Worm (Caenorhabditis elegans) whole organism, L3 larva: Measurements from ENCODE around the gene F45E4.5.

ENCODE experiments used
- ama-1 ChIP-seq: fragments of 150-350 bp; optimal IDR thresholded peaks from 2 replicates; lab custom pipeline; 2018
- ceh-16 ChIP-seq: sonication (generic microtip); optimal IDR thresholded peaks from 2 replicates; lab custom pipeline; 2017; ENCODE audit warnings: missing biosample characterization, missing genetic modification characterization
- elt-2 ChIP-seq: sonication (generic microtip); optimal IDR thresholded peaks from 2 replicates; lab custom pipeline; 2016; ENCODE audit warnings: missing genetic modification reagents, mild to moderate bottlenecking, missing genetic modification characterization, missing compliant biosample characterization
- elt-3 ChIP-seq, 3 experiments: fragments of 150-350 bp in 1 of 3; sonication (generic microtip) in 2 of 3; optimal IDR thresholded peaks; 2 replicates in 2 of 3; 4 replicates in 1 of 3; lab custom pipeline; 2014 to 2017; ENCODE audit warnings: missing biosample characterization in 3 of 3, missing genetic modification characterization in 3 of 3
- fkh-10 ChIP-seq: sonication (generic microtip); optimal IDR thresholded peaks from 2 replicates; lab custom pipeline; 2017; ENCODE audit warnings: missing biosample characterization, missing genetic modification reagents, missing genetic modification characterization
- lsy-12 ChIP-seq: sonication (generic microtip); optimal IDR thresholded peaks from 2 replicates; lab custom pipeline; 2016; ENCODE audit warnings: mild to moderate bottlenecking, missing genetic modification characterization, missing compliant biosample characterization
- mml-1 ChIP-seq: fragments of 150-350 bp; sonication (generic microtip); optimal IDR thresholded peaks from 3 replicates; lab custom pipeline; 2014; ENCODE audit warnings: missing biosample characterization, missing genetic modification characterization
- nhr-237 ChIP-seq: fragments of 150-350 bp; optimal IDR thresholded peaks from 2 replicates; lab custom pipeline; 2014; ENCODE audit warnings: missing biosample characterization, missing genetic modification characterization
- nhr-25 ChIP-seq: sonication (generic microtip); optimal IDR thresholded peaks from 2 replicates; lab custom pipeline; 2017; ENCODE audit warnings: missing biosample characterization, missing genetic modification characterization
- nhr-76 ChIP-seq: fragments of 150-350 bp; sonication (generic microtip); optimal IDR thresholded peaks from 5 replicates; lab custom pipeline; 2014; ENCODE audit warnings: missing biosample characterization, missing genetic modification characterization
- pqm-1 ChIP-seq: fragments of 150-350 bp; optimal IDR thresholded peaks from 2 replicates; lab custom pipeline; 2017; ENCODE audit warnings: missing biosample characterization, missing genetic modification characterization, inconsistent platforms
- snpc-4 ChIP-seq: fragments of 150-350 bp; optimal IDR thresholded peaks from 2 replicates; lab custom pipeline; 2014; ENCODE audit warnings: missing biosample characterization, missing genetic modification characterization
- zag-1 ChIP-seq: fragments of 150-350 bp; optimal IDR thresholded peaks from 2 replicates; lab custom pipeline; 2014; ENCODE audit warnings: missing biosample characterization, missing genetic modification characterization
- ztf-4 ChIP-seq: fragments of 150-350 bp; optimal IDR thresholded peaks from 2 replicates; lab custom pipeline; 2014; ENCODE audit warnings: missing biosample characterization, missing genetic modification characterization

DNA sequence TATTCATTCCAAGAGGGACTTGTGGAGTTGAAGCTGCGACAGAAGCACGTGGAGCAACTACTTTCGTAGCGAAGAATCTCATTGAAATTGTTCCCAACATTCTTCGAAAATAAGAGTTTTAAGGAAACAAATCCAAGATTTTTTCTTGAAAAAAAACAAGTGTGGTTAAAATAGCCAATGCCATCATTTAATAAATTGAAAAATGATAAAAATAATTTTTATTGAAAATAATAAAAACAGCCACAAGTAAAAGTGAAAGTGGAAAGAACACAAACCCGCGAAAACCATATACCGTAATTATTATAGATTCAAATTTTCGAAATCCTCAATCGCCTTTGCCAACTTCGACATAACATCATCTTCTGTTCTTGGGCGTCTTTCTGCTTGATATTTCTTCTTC is 17.3 kb upstream of the F45E4.5 start, which contains the start of gene hmg-5:
- no peak for TF ChIP-seq zag-1
- TF ChIP-seq fkh-10 (GFP tag; lab: Kevin White, UChicago), result no peak
- no peak for TF ChIP-seq pqm-1 (tag; lab: Kevin White, UChicago)
- TF ChIP-seq ama-1 (lab: Kevin White, UChicago), result no peak
- no peak for TF ChIP-seq nhr-25
- TF ChIP-seq snpc-4 (tag; lab: Kevin White, UChicago), result no peak
- no peak for TF ChIP-seq nhr-237
- TF ChIP-seq mml-1 (tag; lab: Kevin White, UChicago), result no peak
- TF ChIP-seq elt-2 (tag; lab: Kevin White, UChicago), result no peak
- no peak for TF ChIP-seq ceh-16 (tag; lab: Kevin White, UChicago)
- TF ChIP-seq lsy-12 (tag; lab: Kevin White, UChicago), result no peak
- no peak for TF ChIP-seq ztf-4 (tag; lab: Kevin White, UChicago)
- TF ChIP-seq nhr-76 (tag; lab: Kevin White, UChicago), result no peak
- no peak for TF ChIP-seq elt-3 (tag; optimal IDR thresholded peaks at IDR 0.05; lab: Kevin White, UChicago)
